Worm (Caenorhabditis elegans): ENCODE results near the gene F58E6.11.

ce11 chrV:9803176-9803575 is 45.4 kb upstream of the F58E6.11 start, which contains the start of gene sru-39:
- TF ChIP-seq elt-3 (tag; optimal IDR thresholded peaks at IDR 0.05): no peak
- TF ChIP-seq nhr-237 (tag; optimal IDR thresholded peaks at IDR 0.05): no peak
- no peak for TF ChIP-seq pha-4 (tag; optimal IDR thresholded peaks at IDR 0.05)
- no peak for TF ChIP-seq lsy-2 (tag; optimal IDR thresholded peaks at IDR 0.05)
- no peak for TF ChIP-seq nhr-12 (tag; optimal IDR thresholded peaks at IDR 0.05)
- TF ChIP-seq snpc-4 (tag; optimal IDR thresholded peaks at IDR 0.05): no peak
- no peak for TF ChIP-seq hlh-1 (tag; optimal IDR thresholded peaks at IDR 0.05)
- TF ChIP-seq unc-39 (tag; optimal IDR thresholded peaks at IDR 0.05): no peak
